Fruit fly (Drosophila melanogaster) ovary, adult (tissue): ENCODE data around the gene CG31549.
A peak's percentile ranks its signal among the peaks of the same experiment; 100 is the strongest.

Experiments used
- CG17801 ChIP-seq: fragments of 200-800 bp; optimal IDR thresholded peaks from 2 replicates; lab custom pipeline; 2019; ENCODE audit warnings: missing biosample characterization, mild to moderate bottlenecking, missing genetic modification characterization, moderate library complexity; ENCODE audit not compliant: partially characterized antibody

CG31549 gene

dm6 chr3R:5669740-5670659 is 38.0 kb downstream of the CG31549 start:
- TF ChIP-seq CG17801 (GFP tag; lab: Kevin White, UChicago) = no peak

- peak; percentile 30 for TF ChIP-seq CG17801 (GFP tag; lab: Kevin White, UChicago)
These were observed 38.8 kb downstream of the CG31549 start for dm6 chr3R:5670660-5671264.

dm6 chr3R:5671265-5671663 is 39.3 kb downstream of the CG31549 start:
- TF ChIP-seq CG17801 (GFP tag; lab: Kevin White, UChicago) = no peak

dm6 chr3R:5671795-5672657 is 40.0 kb downstream of the CG31549 start:
- no peak for TF ChIP-seq CG17801 (GFP tag; lab: Kevin White, UChicago)

- peak; percentile 62 for TF ChIP-seq CG17801 (GFP tag; lab: Kevin White, UChicago)
These were observed 40.7 kb downstream of the CG31549 start for dm6 chr3R:5672658-5673217.

dm6 chr3R:5682238-5682637 is 50.2 kb downstream of the CG31549 start:
- TF ChIP-seq CG17801 (GFP tag; lab: Kevin White, UChicago) = no peak
